Worm (Caenorhabditis elegans) whole organism, L1 larva: ENCODE data around the gene Y39B6A.10.
"Not testable (repeated sequence)": the region's sequence is repeated elsewhere in the genome, so short reads cannot be mapped to it uniquely, and the experiment has no call there.

Experiments used
- ama-1 ChIP-seq: fragments of 150-350 bp; optimal IDR thresholded peaks from 2 replicates; lab custom pipeline; 2014
- fkh-4 ChIP-seq: sonication (generic microtip); optimal IDR thresholded peaks from 2 replicates; lab custom pipeline; 2016; ENCODE audit warnings: missing compliant biosample characterization, missing genetic modification characterization, borderline replicate concordance
- grh-1 ChIP-seq: fragments of 200-800 bp; sonication (Bioruptor generic); IDR thresholded peaks from 2 replicates; pipeline ENCODE4 v1.3.6; 2022; ENCODE audit warnings: missing genetic modification reagents, missing genetic modification characterization, missing compliant biosample characterization
- lin-13 ChIP-seq: fragments of 150-350 bp; optimal IDR thresholded peaks from 2 replicates; lab custom pipeline; 2014; ENCODE audit warnings: missing biosample characterization, missing genetic modification reagents, missing genetic modification characterization
- nhr-237 ChIP-seq: fragments of 150-350 bp; optimal IDR thresholded peaks from 2 replicates; lab custom pipeline; 2014; ENCODE audit warnings: missing biosample characterization, missing genetic modification characterization
- nhr-28 ChIP-seq: fragments of 150-350 bp; optimal IDR thresholded peaks from 2 replicates; lab custom pipeline; 2014; ENCODE audit warnings: missing biosample characterization, missing genetic modification characterization
- snpc-4 ChIP-seq: fragments of 150-350 bp; optimal IDR thresholded peaks from 2 replicates; lab custom pipeline; 2014; ENCODE audit warnings: missing biosample characterization, missing genetic modification characterization
- sox-4 ChIP-seq: sonication (generic microtip); optimal IDR thresholded peaks from 2 replicates; lab custom pipeline; 2016; ENCODE audit warnings: missing genetic modification characterization, missing compliant biosample characterization
- unc-130 ChIP-seq: fragments of 150-350 bp; optimal IDR thresholded peaks from 2 replicates; lab custom pipeline; 2017; ENCODE audit warnings: missing biosample characterization, missing genetic modification characterization, inconsistent platforms
- unc-98 ChIP-seq: fragments of 200-800 bp; sonication (Bioruptor generic); IDR thresholded peaks from 2 replicates; pipeline ENCODE4 v1.3.6; 2022; ENCODE audit warnings: missing genetic modification characterization, missing compliant biosample characterization

DNA sequence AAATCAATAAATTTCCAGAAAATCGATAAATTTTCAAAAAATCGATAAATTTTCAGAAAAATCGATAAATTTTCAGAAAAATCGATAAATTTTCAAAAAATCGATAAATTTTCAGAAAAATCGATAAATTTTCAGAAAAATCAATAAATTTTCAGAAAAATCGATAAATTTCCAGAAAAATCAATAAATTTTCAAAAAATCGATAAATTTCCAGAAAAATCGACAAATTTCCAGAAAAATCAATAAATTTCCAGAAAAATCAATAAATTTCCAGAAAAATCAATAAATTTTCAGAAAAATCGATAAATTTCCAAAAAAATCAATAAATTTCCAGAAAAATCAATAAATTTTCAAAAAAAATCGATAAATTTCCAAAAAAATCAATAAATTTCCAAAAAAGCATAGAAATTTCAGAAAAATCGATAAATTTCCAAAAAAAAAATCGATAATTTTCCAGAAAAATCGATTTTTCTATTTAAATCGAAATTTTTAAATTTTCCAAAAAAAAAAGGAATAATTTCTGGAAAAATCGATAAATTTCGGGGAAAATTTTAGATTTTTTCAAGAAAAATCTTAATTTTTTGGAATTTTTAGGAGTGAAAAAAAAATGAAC is 31.7 kb downstream of the Y39B6A.10 start, which contains the start of gene zhp-4:
- TF ChIP-seq fkh-4 (tag; lab: Kevin White, UChicago); unc-130; nhr-237 (tag; lab: Kevin White, UChicago); snpc-4 (tag; lab: Kevin White, UChicago); sox-4 (tag; lab: Kevin White, UChicago); unc-98 (GFP tag; lab: Robert Waterston, UW); ama-1 (lab: Kevin White, UChicago); nhr-28; grh-1; lin-13: not testable (repeated sequence)
